Fruit fly (Drosophila melanogaster): Measurements from ENCODE around the gene CG8508.

- TF ChIP-seq CG1620 (GFP tag; optimal IDR thresholded peaks at IDR 0.05) = no peak
- TF ChIP-seq cnc (optimal IDR thresholded peaks at IDR 0.05) = no peak
- no peak for TF ChIP-seq pad (GFP tag; optimal IDR thresholded peaks at IDR 0.05)
- no peak for TF ChIP-seq Mnt (GFP tag; optimal IDR thresholded peaks at IDR 0.05)
- TF ChIP-seq CG11617 (GFP tag; optimal IDR thresholded peaks at IDR 0.05) = no peak
- TF ChIP-seq Hr96 (GFP tag; optimal IDR thresholded peaks at IDR 0.05) = no peak
- TF ChIP-seq CG7045 (GFP tag; optimal IDR thresholded peaks at IDR 0.05) = no peak
- no peak for TF ChIP-seq CG33017 (tag; optimal IDR thresholded peaks at IDR 0.05)
- TF ChIP-seq kay (GFP tag; ENCODE audit: borderline replicate concordance) = no peak
- no peak for TF ChIP-seq CG12768 (GFP tag; optimal IDR thresholded peaks at IDR 0.05)
- no peak for TF ChIP-seq ovo (GFP tag; optimal IDR thresholded peaks at IDR 0.05)
- TF ChIP-seq toe (GFP tag; optimal IDR thresholded peaks at IDR 0.05) = no peak
- no peak for TF ChIP-seq bab1 (GFP tag; optimal IDR thresholded peaks at IDR 0.05)
- TF ChIP-seq CG5204 (GFP tag; optimal IDR thresholded peaks at IDR 0.05) = no peak
Observed at dm6 chr3R:13138120-13138519, 48.2 kb downstream of the CG8508 start.

Measured in whole organism, adult.